Worm (Caenorhabditis elegans) whole organism, young adult: ENCODE measurements around the gene idpc-3.

Experiments
- B0019.2 ChIP-seq: fragments of 200-800 bp; sonication (Bioruptor generic); conservative IDR thresholded peaks from 2 replicates; pipeline ENCODE4 v1.3.6; 2022; ENCODE audit warnings: missing genetic modification reagents, missing genetic modification characterization, missing compliant biosample characterization
- D2030.7 ChIP-seq: fragments of 200-800 bp; sonication (Bioruptor generic); IDR thresholded peaks from 2 replicates; pipeline ENCODE4 v1.3.6; 2022; ENCODE audit warnings: missing genetic modification reagents, missing genetic modification characterization, missing compliant biosample characterization
- F33H1.4 ChIP-seq: fragments of 200-800 bp; sonication (Bioruptor generic); IDR thresholded peaks from 2 replicates; pipeline ENCODE4 v1.3.6; 2022; ENCODE audit warnings: missing genetic modification reagents, missing genetic modification characterization, missing compliant biosample characterization
- F39B2.1 ChIP-seq: fragments of 200-800 bp; sonication (Bioruptor generic); IDR thresholded peaks from 2 replicates; pipeline ENCODE4 v1.3.6; 2022; ENCODE audit warnings: missing genetic modification reagents, missing genetic modification characterization, missing compliant biosample characterization
- Y56A3A.18 ChIP-seq: fragments of 200-800 bp; sonication (Bioruptor generic); IDR thresholded peaks from 2 replicates; pipeline ENCODE4 v1.3.6; 2022; ENCODE audit warnings: missing genetic modification reagents, missing genetic modification characterization, missing compliant biosample characterization
- Y95B8A.8 ChIP-seq: fragments of 200-800 bp; sonication (Bioruptor generic); IDR thresholded peaks from 2 replicates; pipeline ENCODE4 v1.3.6; 2022; ENCODE audit warnings: missing genetic modification reagents, missing genetic modification characterization, missing compliant biosample characterization
- attf-6 ChIP-seq: fragments of 200-800 bp; sonication (Bioruptor generic); IDR thresholded peaks from 2 replicates; pipeline ENCODE4 v1.3.6; 2022; ENCODE audit warnings: missing genetic modification reagents, missing genetic modification characterization, missing compliant biosample characterization
- cebp-1 ChIP-seq, 2 experiments: fragments of 200-800 bp in 1 of 2; sonication (Bioruptor generic) in 1 of 2; sonication (generic microtip) in 1 of 2; IDR thresholded peaks in 1 of 2; optimal IDR thresholded peaks in 1 of 2; 2 replicates each; pipeline versions ENCODE4 v1.3.6 to Lab custom; 2017 to 2022; ENCODE audit warnings: missing compliant biosample characterization in 2 of 2, missing genetic modification characterization in 2 of 2, mild to moderate bottlenecking in 1 of 2, missing genetic modification reagents in 1 of 2, moderate library complexity in 1 of 2
- ceh-100 ChIP-seq: fragments of 200-800 bp; sonication (Bioruptor generic); IDR thresholded peaks from 2 replicates; pipeline ENCODE4 v1.3.6; 2022; ENCODE audit warnings: missing genetic modification reagents, missing genetic modification characterization, missing compliant biosample characterization
- ceh-40 ChIP-seq: fragments of 200-800 bp; sonication (Bioruptor generic); IDR thresholded peaks from 2 replicates; pipeline ENCODE4 v1.3.6; 2022; ENCODE audit warnings: missing genetic modification characterization, missing compliant biosample characterization
- ceh-91 ChIP-seq: fragments of 200-800 bp; sonication (Bioruptor generic); IDR thresholded peaks from 2 replicates; pipeline ENCODE4 v1.3.6; 2022; ENCODE audit warnings: missing genetic modification reagents, missing genetic modification characterization, missing compliant biosample characterization
- dox-1 ChIP-seq: fragments of 200-800 bp; sonication (Bioruptor generic); IDR thresholded peaks from 2 replicates; pipeline ENCODE4 v1.3.6; 2022; ENCODE audit warnings: missing genetic modification reagents, missing genetic modification characterization, missing compliant biosample characterization
- egl-44 ChIP-seq: fragments of 200-800 bp; sonication (Bioruptor generic); IDR thresholded peaks from 2 replicates; pipeline ENCODE4 v1.3.6; 2022; ENCODE audit warnings: missing genetic modification reagents, missing genetic modification characterization, missing compliant biosample characterization
- egrh-3 ChIP-seq: fragments of 200-800 bp; sonication (Bioruptor generic); IDR thresholded peaks from 2 replicates; pipeline ENCODE4 v1.3.6; 2022; ENCODE audit warnings: missing genetic modification reagents, missing genetic modification characterization, missing compliant biosample characterization
- ekl-4 ChIP-seq: fragments of 200-800 bp; sonication (Bioruptor generic); IDR thresholded peaks from 2 replicates; pipeline ENCODE4 v1.3.6; 2022; ENCODE audit warnings: missing genetic modification reagents, missing genetic modification characterization, missing compliant biosample characterization
- hmg-20 ChIP-seq: fragments of 200-800 bp; sonication (Bioruptor generic); IDR thresholded peaks from 2 replicates; pipeline ENCODE4 v1.3.6; 2022; ENCODE audit warnings: missing genetic modification reagents, missing genetic modification characterization, missing compliant biosample characterization
- hsf-1 ChIP-seq: fragments of 200-800 bp; sonication (Bioruptor generic); IDR thresholded peaks from 2 replicates; pipeline ENCODE4 v1.3.6; 2022; ENCODE audit warnings: missing genetic modification reagents, missing genetic modification characterization, missing compliant biosample characterization
- let-607 ChIP-seq, 2 experiments: fragments of 200-800 bp in 1 of 2; sonication (Bioruptor generic) in 1 of 2; sonication (generic microtip) in 1 of 2; optimal IDR thresholded peaks; 2 replicates each; lab custom pipeline; 2016 to 2018; ENCODE audit warnings: mild to moderate bottlenecking in 2 of 2, missing compliant biosample characterization in 2 of 2, missing genetic modification characterization in 2 of 2, moderate library complexity in 2 of 2, missing genotype in 1 of 2
- lin-26 ChIP-seq: fragments of 200-800 bp; sonication (Bioruptor generic); IDR thresholded peaks from 2 replicates; pipeline ENCODE4 v1.3.6; 2022; ENCODE audit warnings: missing genetic modification reagents, missing genetic modification characterization, missing compliant biosample characterization
- lsl-1 ChIP-seq: fragments of 200-800 bp; sonication (Bioruptor generic); optimal IDR thresholded peaks from 2 replicates; lab custom pipeline; 2018; ENCODE audit warnings: mild to moderate bottlenecking, missing genetic modification characterization, moderate library complexity, missing compliant biosample characterization
- madf-3 ChIP-seq: fragments of 200-800 bp; sonication (Bioruptor generic); IDR thresholded peaks from 2 replicates; pipeline ENCODE4 v1.3.6; 2022; ENCODE audit warnings: missing genetic modification reagents, missing genetic modification characterization, missing compliant biosample characterization
- madf-6 ChIP-seq: fragments of 200-800 bp; sonication (Bioruptor generic); IDR thresholded peaks from 2 replicates; pipeline ENCODE4 v1.3.6; 2022; ENCODE audit warnings: missing genetic modification reagents, missing genetic modification characterization, missing compliant biosample characterization
- nfyb-1 ChIP-seq: fragments of 200-800 bp; sonication (Bioruptor generic); IDR thresholded peaks from 2 replicates; pipeline ENCODE4 v1.3.6; 2022; ENCODE audit warnings: missing genetic modification reagents, missing genetic modification characterization, missing compliant biosample characterization
- nhr-80 ChIP-seq: sonication (generic microtip); optimal IDR thresholded peaks from 2 replicates; lab custom pipeline; 2016; ENCODE audit warnings: missing genetic modification characterization, missing compliant biosample characterization
- pbrm-1 ChIP-seq: fragments of 200-800 bp; sonication (Bioruptor generic); IDR thresholded peaks from 2 replicates; pipeline ENCODE4 v1.3.6; 2022; ENCODE audit warnings: missing genetic modification reagents, missing genetic modification characterization, missing compliant biosample characterization
- rcor-1 ChIP-seq: fragments of 200-800 bp; sonication (Bioruptor generic); IDR thresholded peaks from 2 replicates; pipeline ENCODE4 v1.3.6; 2022; ENCODE audit warnings: missing genetic modification reagents, missing genetic modification characterization, missing compliant biosample characterization
- sdz-38 ChIP-seq: sonication (generic microtip); optimal IDR thresholded peaks from 2 replicates; lab custom pipeline; 2016; ENCODE audit warnings: missing genotype, missing genetic modification characterization, missing compliant biosample characterization
- zfh-2 ChIP-seq: fragments of 200-800 bp; sonication (Bioruptor generic); conservative IDR thresholded peaks from 2 replicates; pipeline ENCODE4 v1.3.6; 2022; ENCODE audit warnings: missing genetic modification reagents, missing genetic modification characterization, missing compliant biosample characterization
- ztf-18 ChIP-seq: sonication (generic microtip); optimal IDR thresholded peaks from 2 replicates; lab custom pipeline; 2016; ENCODE audit warnings: missing genotype, mild to moderate bottlenecking, missing genetic modification characterization, missing compliant biosample characterization
- ztf-22 ChIP-seq: fragments of 200-800 bp; sonication (Bioruptor generic); optimal IDR thresholded peaks from 2 replicates; lab custom pipeline; 2018; ENCODE audit warnings: mild to moderate bottlenecking, missing genetic modification characterization, moderate library complexity, missing compliant biosample characterization

idpc-3 gene

DNA sequence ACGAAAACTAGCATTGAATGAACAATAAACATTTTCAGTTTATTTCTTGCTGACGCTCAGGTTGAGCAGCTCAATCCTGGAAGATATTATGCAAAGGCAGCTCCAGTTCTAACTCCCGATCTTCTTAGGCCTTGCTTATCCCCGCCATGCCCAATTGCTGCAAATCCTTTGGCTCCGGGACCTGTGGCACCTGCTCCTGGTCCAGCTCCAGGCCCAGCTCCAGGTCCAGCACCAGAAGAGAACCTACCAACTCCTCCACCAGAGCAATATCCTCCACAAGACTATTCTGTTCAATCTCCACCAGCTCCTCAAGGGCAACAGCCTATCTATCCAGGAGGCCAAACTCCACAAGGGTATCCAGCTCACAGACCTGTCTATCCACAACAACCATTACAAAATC, 12.9 kb downstream of the idpc-3 start:
- TF ChIP-seq ztf-18 (tag; lab: Kevin White, UChicago) = no peak
- 0 out of 2 replicates have a peak, but pooled peaks have one; percentile 26 for TF ChIP-seq egrh-3 (GFP tag; lab: Robert Waterston, UW)
- peak; percentile 61 for TF ChIP-seq zfh-2 (GFP tag; lab: Robert Waterston, UW)
- TF ChIP-seq cebp-1 (GFP tag; IDR thresholded peaks at IDR 0.05; lab: Robert Waterston, UW) = no peak
- TF ChIP-seq cebp-1 (tag; optimal IDR thresholded peaks at IDR 0.05; lab: Kevin White, UChicago) = no peak

ce11 chrV:9615725-9616124, 13.3 kb downstream of the idpc-3 start, which contains the start of gene pqn-63:
TSS of gene pqn-63 (plus strand) at chrV:9616031.
- no peak for TF ChIP-seq rcor-1
- no peak for TF ChIP-seq lin-26 (GFP tag; lab: Robert Waterston, UW)
- TF ChIP-seq dox-1 (GFP tag; lab: Robert Waterston, UW) = no peak
- TF ChIP-seq nhr-80 = peak; percentile 19
- peak; percentile 73 to 93 for TF ChIP-seq let-607 (tag; optimal IDR thresholded peaks at IDR 0.05; lab: Kevin White, UChicago)
- TF ChIP-seq ztf-22 (GFP tag; lab: Kevin White, UChicago) = no peak

- no peak for TF ChIP-seq lsl-1 (GFP tag; lab: Kevin White, UChicago)
Observed at ce11 chrV:9609217-9609616, 19.8 kb downstream of the idpc-3 start.

DNA sequence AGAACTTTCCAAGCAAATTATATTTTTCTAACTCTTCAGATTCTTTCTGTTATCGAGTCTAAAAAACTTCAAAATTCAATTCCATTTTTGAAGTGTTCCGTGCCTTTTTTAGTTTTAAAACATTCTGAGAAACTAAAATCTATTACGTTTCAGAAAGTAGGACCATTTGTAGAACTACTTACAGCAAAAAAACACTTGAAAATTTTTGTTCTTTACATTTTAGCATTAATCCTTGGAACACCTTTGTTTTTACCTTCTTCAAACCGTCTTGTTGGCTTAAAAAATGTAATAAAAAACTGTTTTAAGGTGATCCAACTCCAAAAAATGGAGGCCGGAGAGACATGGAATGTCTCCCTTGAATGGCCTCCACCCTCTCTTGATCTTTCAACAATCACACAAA, 20.8 kb downstream of the idpc-3 start, which contains the start of gene dop-2:
Gene dop-2 (plus strand): TSS at position 301 of the 400 bp plus-strand sequence.
- TF ChIP-seq egrh-3 (GFP tag; lab: Robert Waterston, UW) = no peak
- TF ChIP-seq sdz-38 (tag; lab: Kevin White, UChicago) = no peak
- TF ChIP-seq ztf-18 (tag; lab: Kevin White, UChicago) = no peak
- TF ChIP-seq hmg-20 = no peak

DNA sequence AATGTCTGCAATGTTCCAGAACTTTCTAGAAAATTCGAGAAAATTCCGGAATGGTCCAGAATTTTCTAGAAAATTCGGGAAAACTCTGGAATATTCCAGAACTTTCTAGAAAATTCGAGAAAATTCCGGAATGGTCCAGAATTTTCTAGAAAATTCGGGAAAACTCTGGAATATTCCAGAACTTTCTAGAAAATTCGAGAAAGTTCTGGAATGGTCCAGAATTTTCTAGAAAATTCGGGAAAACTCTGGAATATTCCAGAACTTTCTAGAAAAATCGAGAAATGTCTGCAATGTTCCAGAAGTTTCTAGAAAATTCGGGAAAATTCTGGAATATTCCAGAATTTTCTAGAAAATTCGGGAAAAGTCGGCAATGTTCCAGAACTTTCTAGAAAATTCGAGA, 25.5 kb downstream of the idpc-3 start:
- TF ChIP-seq Y95B8A.8 (GFP tag; lab: Robert Waterston, UW) = peak; percentile 22; the same call in 1 of the 2 replicates
- TF ChIP-seq madf-6 (GFP tag; lab: Robert Waterston, UW) = peak; percentile 67
- peak; percentile 69 for TF ChIP-seq pbrm-1
- peak; percentile 96 for TF ChIP-seq dox-1 (GFP tag; lab: Robert Waterston, UW)
- TF ChIP-seq rcor-1 = peak; percentile 60
- peak; percentile 76; the same call in 1 of the 2 replicates for TF ChIP-seq Y56A3A.18 (GFP tag; lab: Robert Waterston, UW)
- peak; percentile 59; the same call in 1 of the 2 replicates for TF ChIP-seq D2030.7 (GFP tag; lab: Robert Waterston, UW)
- TF ChIP-seq F39B2.1 = 0 out of 2 replicates have a peak, but pooled peaks have one; percentile 68
- peak; percentile 77 for TF ChIP-seq ekl-4 (GFP tag; lab: Robert Waterston, UW)
- peak; percentile 99 for TF ChIP-seq hsf-1 (GFP tag; lab: Robert Waterston, UW)
- 0 out of 2 replicates have a peak, but pooled peaks have one; percentile 56 for TF ChIP-seq ceh-40 (GFP tag; lab: Robert Waterston, UW)
- TF ChIP-seq ceh-100 = peak; percentile 47; the same call in 1 of the 2 replicates
- TF ChIP-seq B0019.2 (GFP tag; lab: Robert Waterston, UW) = 0 out of 2 replicates have a peak, but pooled peaks have one; percentile 55
- TF ChIP-seq attf-6 (GFP tag; lab: Robert Waterston, UW) = peak; percentile 66
- TF ChIP-seq madf-3 (GFP tag; lab: Robert Waterston, UW) = peak; percentile 82
- peak; percentile 66 for TF ChIP-seq egrh-3 (GFP tag; lab: Robert Waterston, UW)
- TF ChIP-seq egl-44 = peak; percentile 62; the same call in 1 of the 2 replicates
- peak; percentile 12; the same call in 1 of the 2 replicates for TF ChIP-seq ceh-91 (GFP tag; lab: Robert Waterston, UW)
- TF ChIP-seq F33H1.4 (GFP tag; lab: Robert Waterston, UW) = peak; percentile 29; the same call in 1 of the 2 replicates
- TF ChIP-seq nfyb-1 (GFP tag; lab: Robert Waterston, UW) = 0 out of 2 replicates have a peak, but pooled peaks have one; percentile 40
